Fruit fly (Drosophila melanogaster): ENCODE measurements around the gene CG12310.

DNA sequence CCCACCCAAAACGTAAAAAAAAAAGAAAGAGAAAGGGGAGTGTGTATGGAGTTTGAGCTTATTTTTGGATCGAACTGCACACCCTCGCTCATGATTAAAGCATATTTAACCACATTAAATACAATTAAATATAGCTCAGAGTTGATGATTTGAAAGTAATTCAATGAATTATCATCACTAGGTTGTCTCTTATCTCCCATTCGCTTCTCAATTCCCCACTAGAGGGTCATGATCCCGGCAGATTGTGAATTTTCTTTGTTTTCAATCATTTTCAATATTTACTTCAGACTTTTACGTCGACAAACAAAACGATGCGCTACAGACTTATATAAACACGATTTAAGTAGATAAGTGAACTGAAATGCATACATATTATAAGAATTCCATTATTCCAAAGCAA lies 25.8 kb upstream of the CG12310 start:
- no peak for TF ChIP-seq Pif1A (GFP tag; optimal IDR thresholded peaks at IDR 0.05)
- TF ChIP-seq CG4496 (GFP tag; IDR thresholded peaks at IDR 0.05), result no peak
- no peak for TF ChIP-seq rn (GFP tag; IDR thresholded peaks at IDR 0.05)
- no peak for TF ChIP-seq CG12605 (GFP tag; IDR thresholded peaks at IDR 0.05)
- TF ChIP-seq Ets98B (GFP tag; IDR thresholded peaks at IDR 0.05), result no peak
